Worm (Caenorhabditis elegans): ENCODE data around the gene srsx-1.

srsx-1 gene

ce11 chrV:17212743-17213142, 34.9 kb upstream of the srsx-1 start, which contains the start of gene srh-113:
TSS of gene srh-113 (plus strand) at chrV:17213043.
- TF ChIP-seq sdz-38 (tag; optimal IDR thresholded peaks at IDR 0.05) (no peak), snpc-3.4 (tag; optimal IDR thresholded peaks at IDR 0.05) (no peak), ztf-3 (GFP tag; optimal IDR thresholded peaks at IDR 0.05) (no peak), nhr-27 (tag; optimal IDR thresholded peaks at IDR 0.05) (no peak), akir-1 (GFP tag; optimal IDR thresholded peaks at IDR 0.05) (no peak), B0336.3 (GFP tag; IDR thresholded peaks at IDR 0.05) (no peak), unc-62 (GFP tag; optimal IDR thresholded peaks at IDR 0.05) (no peak), egl-44 (GFP tag; IDR thresholded peaks at IDR 0.05) (no peak), lin-54 (GFP tag; optimal IDR thresholded peaks at IDR 0.05) (no peak), snpc-4 (GFP tag; optimal IDR thresholded peaks at IDR 0.05) (no peak), snpc-4 (tag; optimal IDR thresholded peaks at IDR 0.05) (no peak), cebp-1 (GFP tag; IDR thresholded peaks at IDR 0.05) (no peak), cebp-1 (tag; optimal IDR thresholded peaks at IDR 0.05) (no peak), ceh-91 (GFP tag; IDR thresholded peaks at IDR 0.05) (no peak), F10E7.11 (tag; optimal IDR thresholded peaks at IDR 0.05) (no peak), B0035.1 (tag; optimal IDR thresholded peaks at IDR 0.05) (no peak), Y53G8AR.9 (GFP tag; conservative IDR thresholded peaks at IDR 0.05) (no peak), K12H6.12 (tag; optimal IDR thresholded peaks at IDR 0.05) (no peak), tbx-9 (tag; optimal IDR thresholded peaks at IDR 0.05; ENCODE audit: borderline replicate concordance) (no peak), F33H1.4 (GFP tag; IDR thresholded peaks at IDR 0.05) (no peak)

ce11 chrV:17211989-17212731, 34.3 kb upstream of the srsx-1 start, which contains the start of gene srh-236:
TSS of gene srh-236 (minus strand) at chrV:17212039.
- TF ChIP-seq F37B4.10 (GFP tag; IDR thresholded peaks at IDR 0.05) (0 out of 2 replicates have a peak, but pooled peaks have one; percentile 54), gei-17 (GFP tag; optimal IDR thresholded peaks at IDR 0.05) (no peak), egrh-3 (GFP tag; IDR thresholded peaks at IDR 0.05) (peak; percentile 45; the same call in 1 of the 2 replicates), snpc-4 (GFP tag; optimal IDR thresholded peaks at IDR 0.05) (no peak), snpc-4 (tag; optimal IDR thresholded peaks at IDR 0.05) (peak in 2 of 4 experiments; percentile 35)

- no peak for TF ChIP-seq nfyb-1 (GFP tag; IDR thresholded peaks at IDR 0.05)
Measured at ce11 chrV:17208045-17208444, 30.2 kb upstream of the srsx-1 start, which contains the start of gene Y68A4A.13. TSS of gene Y68A4A.13 (minus strand) at chrV:17208145.

ce11 chrV:17206469-17206868, 28.6 kb upstream of the srsx-1 start:
- TF ChIP-seq snpc-4 (GFP tag; optimal IDR thresholded peaks at IDR 0.05) (no peak), snpc-4 (tag; optimal IDR thresholded peaks at IDR 0.05) (peak in 1 of 4 experiments; percentile 31), ztf-18 (tag; optimal IDR thresholded peaks at IDR 0.05) (no peak), lin-35 (GFP tag; optimal IDR thresholded peaks at IDR 0.05) (no peak), B0035.1 (tag; optimal IDR thresholded peaks at IDR 0.05) (no peak), attf-3 (GFP tag; conservative IDR thresholded peaks at IDR 0.05) (0 out of 2 replicates have a peak, but pooled peaks have one; percentile 11), madf-3 (GFP tag; IDR thresholded peaks at IDR 0.05) (0 out of 2 replicates have a peak, but pooled peaks have one; percentile 48), zfh-2 (GFP tag; conservative IDR thresholded peaks at IDR 0.05) (peak; percentile 92)

DNA sequence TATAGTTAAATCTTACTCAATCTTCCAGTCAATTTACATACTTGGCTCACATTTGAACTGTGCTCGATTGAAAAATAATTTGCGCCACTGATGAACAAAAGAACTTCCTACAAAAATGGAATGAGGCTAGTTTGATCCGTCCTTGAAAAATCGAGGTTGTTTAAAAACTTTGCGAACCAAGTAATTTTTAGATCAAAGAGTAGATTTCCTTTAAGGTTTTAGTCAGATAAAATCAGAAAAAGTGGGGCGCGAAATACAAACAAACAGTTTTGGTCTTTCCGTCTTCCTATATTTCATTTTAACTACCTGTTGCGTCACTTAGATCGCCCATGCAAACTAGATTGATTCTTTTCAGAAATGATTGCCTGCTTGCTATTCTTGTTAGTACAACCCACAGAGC, 24.0 kb upstream of the srsx-1 start, which contains the start of gene Y68A4A.10:
Gene Y68A4A.10, plus strand, starts transcription at position 301 of the 400 bp plus-strand sequence.
- TF ChIP-seq ztf-18 (tag; optimal IDR thresholded peaks at IDR 0.05) (no peak), chd-7 (tag; optimal IDR thresholded peaks at IDR 0.05) (no peak), hsf-1 (GFP tag; IDR thresholded peaks at IDR 0.05) (no peak), Y53G8AR.9 (GFP tag; conservative IDR thresholded peaks at IDR 0.05) (no peak), B0336.3 (GFP tag; IDR thresholded peaks at IDR 0.05) (no peak), hlh-12 (tag; optimal IDR thresholded peaks at IDR 0.05) (no peak), Y67H2A.10 (GFP tag; conservative IDR thresholded peaks at IDR 0.05) (no peak), rcor-1 (GFP tag; IDR thresholded peaks at IDR 0.05) (no peak), B0035.1 (tag; optimal IDR thresholded peaks at IDR 0.05) (no peak), B0261.1 (tag; optimal IDR thresholded peaks at IDR 0.05) (no peak), madf-6 (GFP tag; IDR thresholded peaks at IDR 0.05) (no peak), snpc-1.3 (tag; optimal IDR thresholded peaks at IDR 0.05; ENCODE audit: insufficient read depth) (no peak), die-1 (tag; optimal IDR thresholded peaks at IDR 0.05) (no peak), sea-2 (GFP tag; IDR thresholded peaks at IDR 0.05) (no peak)
